Comparison of ENCODE assay signal across 5 worm cellular contexts in genomic region chrIV:309526-309925, ce11.
TF ChIP-seq lines count a peak whose summit lies in the region.

No protein-coding gene starts in this region.

TF ChIP-seq in whole organism, L1 larva, 84 proteins besides CTCF, POLR2A, EP300 and RAD21 (continues in another document):
- TF ChIP-seq nhr-84 (tag; optimal IDR thresholded peaks at IDR 0.05; lab: Kevin White, UChicago) (no peak), swsn-7 (tag; optimal IDR thresholded peaks at IDR 0.05; lab: Kevin White, UChicago) (no peak), snu-23 (GFP tag; optimal IDR thresholded peaks at IDR 0.05; lab: Kevin White, UChicago) (peak; percentile 51), unc-86 (tag; optimal IDR thresholded peaks at IDR 0.05; lab: Kevin White, UChicago) (no peak), unc-98 (GFP tag; IDR thresholded peaks at IDR 0.05; lab: Robert Waterston, UW) (no peak), lsy-2 (tag; optimal IDR thresholded peaks at IDR 0.05; lab: Kevin White, UChicago) (peak in 1 of 2 experiments; percentile 18), nhr-12 (tag; optimal IDR thresholded peaks at IDR 0.05; lab: Kevin White, UChicago) (no peak), fkh-4 (tag; optimal IDR thresholded peaks at IDR 0.05; lab: Kevin White, UChicago; ENCODE audit: borderline replicate concordance) (no peak), nhr-71 (tag; optimal IDR thresholded peaks at IDR 0.05; lab: Kevin White, UChicago) (peak; percentile 61), ceh-90 (tag; optimal IDR thresholded peaks at IDR 0.05; lab: Kevin White, UChicago) (no peak), egl-27 (tag; optimal IDR thresholded peaks at IDR 0.05; lab: Kevin White, UChicago) (no peak), skn-1 (tag; optimal IDR thresholded peaks at IDR 0.05; lab: Kevin White, UChicago) (no peak), C04F5.9 (tag; optimal IDR thresholded peaks at IDR 0.05; lab: Kevin White, UChicago) (no peak), zip-4 (GFP tag; optimal IDR thresholded peaks at IDR 0.05; lab: Kevin White, UChicago) (no peak), fos-1 (tag; optimal IDR thresholded peaks at IDR 0.05; lab: Kevin White, UChicago) (no peak), mab-9 (GFP tag; IDR thresholded peaks at IDR 0.05; lab: Robert Waterston, UW) (no peak), lir-3 (tag; optimal IDR thresholded peaks at IDR 0.05; lab: Kevin White, UChicago; ENCODE audit: poor library complexity) (no peak), ztf-4 (tag; optimal IDR thresholded peaks at IDR 0.05; lab: Kevin White, UChicago) (no peak), nhr-85 (tag; lab: Kevin White, UChicago) (peak; percentile 93)

TF ChIP-seq in whole organism, L2 larva, 48 proteins besides CTCF, POLR2A, EP300 and RAD21 (continues in another document):
- TF ChIP-seq sma-9 (GFP tag; optimal IDR thresholded peaks at IDR 0.05; lab: Kevin White, UChicago) (peak; percentile 85), sma-9 (tag; optimal IDR thresholded peaks at IDR 0.05; lab: Kevin White, UChicago) (no peak), mab-5 (tag; optimal IDR thresholded peaks at IDR 0.05; lab: Kevin White, UChicago) (no peak), nhr-23 (tag; optimal IDR thresholded peaks at IDR 0.05; lab: Kevin White, UChicago) (no peak), C34F6.9 (tag; optimal IDR thresholded peaks at IDR 0.05; lab: Kevin White, UChicago) (no peak), zag-1 (tag; optimal IDR thresholded peaks at IDR 0.05; lab: Kevin White, UChicago) (no peak), nhr-237 (tag; optimal IDR thresholded peaks at IDR 0.05; lab: Kevin White, UChicago) (no peak), skn-1 (tag; optimal IDR thresholded peaks at IDR 0.05; lab: Kevin White, UChicago) (no peak), nhr-10 (tag; optimal IDR thresholded peaks at IDR 0.05; lab: Kevin White, UChicago) (no peak), ZK546.5 (tag; optimal IDR thresholded peaks at IDR 0.05; lab: Kevin White, UChicago) (no peak), ceh-82 (tag; optimal IDR thresholded peaks at IDR 0.05; lab: Kevin White, UChicago) (no peak), nhr-12 (tag; optimal IDR thresholded peaks at IDR 0.05; lab: Kevin White, UChicago) (no peak), fos-1 (tag; optimal IDR thresholded peaks at IDR 0.05; lab: Kevin White, UChicago) (no peak), ztf-1 (GFP tag; conservative IDR thresholded peaks at IDR 0.05; lab: Robert Waterston, UW) (no peak), ztf-4 (tag; optimal IDR thresholded peaks at IDR 0.05; lab: Kevin White, UChicago) (peak; percentile 10), crh-2 (tag; optimal IDR thresholded peaks at IDR 0.05; lab: Kevin White, UChicago) (peak; percentile 64), ceh-16 (tag; optimal IDR thresholded peaks at IDR 0.05; lab: Kevin White, UChicago) (no peak), mdl-1 (tag; optimal IDR thresholded peaks at IDR 0.05; lab: Kevin White, UChicago) (no peak), nhr-25 (tag; optimal IDR thresholded peaks at IDR 0.05; lab: Kevin White, UChicago) (peak; percentile 81), ztf-11 (tag; optimal IDR thresholded peaks at IDR 0.05; lab: Kevin White, UChicago) (no peak)

TF ChIP-seq in whole organism, L3 larva, 47 proteins besides CTCF, POLR2A, EP300 and RAD21:
- peak; percentile 62 for TF ChIP-seq nhr-43 (tag; optimal IDR thresholded peaks at IDR 0.05; lab: Kevin White, UChicago; ENCODE audit: poor library complexity, severe bottlenecking)
- TF ChIP-seq mdl-1 (tag; optimal IDR thresholded peaks at IDR 0.05; lab: Kevin White, UChicago) = no peak
- TF ChIP-seq elt-2 (tag; optimal IDR thresholded peaks at IDR 0.05; lab: Kevin White, UChicago) = no peak
- TF ChIP-seq nhr-76 (tag; optimal IDR thresholded peaks at IDR 0.05; lab: Kevin White, UChicago) = no peak
- peak; percentile 14 for TF ChIP-seq nhr-25 (tag; optimal IDR thresholded peaks at IDR 0.05; lab: Kevin White, UChicago)

TF ChIP-seq in whole organism, L4 larva, 104 proteins besides CTCF, POLR2A, EP300 and RAD21 (continues in another document):
- TF ChIP-seq saeg-2 (GFP tag; IDR thresholded peaks at IDR 0.05; lab: Robert Waterston, UW) = no peak
- TF ChIP-seq zfp-3 (GFP tag; conservative IDR thresholded peaks at IDR 0.05; lab: Robert Waterston, UW) = no peak
- no peak for TF ChIP-seq nhr-25 (tag; optimal IDR thresholded peaks at IDR 0.05; lab: Kevin White, UChicago; ENCODE audit: borderline replicate concordance, insufficient read depth)
- no peak for TF ChIP-seq tag-97 (GFP tag; IDR thresholded peaks at IDR 0.05; lab: Robert Waterston, UW)
- no peak for TF ChIP-seq zip-2 (tag; optimal IDR thresholded peaks at IDR 0.05; lab: Kevin White, UChicago)
- TF ChIP-seq aha-1 (tag; lab: Kevin White, UChicago) = peak; percentile 19
- no peak for TF ChIP-seq gei-8 (GFP tag; optimal IDR thresholded peaks at IDR 0.05; lab: Kevin White, UChicago)
- no peak for TF ChIP-seq F37D6.2 (tag; optimal IDR thresholded peaks at IDR 0.05; lab: Kevin White, UChicago)
- TF ChIP-seq lim-7 (GFP tag; IDR thresholded peaks at IDR 0.05; lab: Robert Waterston, UW) = no peak
- no peak for TF ChIP-seq Y5F2A.4 (GFP tag; optimal IDR thresholded peaks at IDR 0.05; lab: Kevin White, UChicago)
- no peak for TF ChIP-seq ceh-62 (tag; optimal IDR thresholded peaks at IDR 0.05; lab: Kevin White, UChicago)
- peak; percentile 18 for TF ChIP-seq nhr-28 (tag; optimal IDR thresholded peaks at IDR 0.05; lab: Kevin White, UChicago)
- TF ChIP-seq madf-9 (GFP tag; conservative IDR thresholded peaks at IDR 0.05; lab: Robert Waterston, UW) = no peak
- TF ChIP-seq Y48G9A.11 (GFP tag; IDR thresholded peaks at IDR 0.05; lab: Robert Waterston, UW) = no peak
- no peak for TF ChIP-seq snpc-4 (tag; optimal IDR thresholded peaks at IDR 0.05; lab: Kevin White, UChicago)
- TF ChIP-seq egl-27 (tag; optimal IDR thresholded peaks at IDR 0.05; lab: Kevin White, UChicago) = no peak
- peak in 1 of 2 experiments; percentile 62 for TF ChIP-seq mdl-1 (tag; optimal IDR thresholded peaks at IDR 0.05; lab: Kevin White, UChicago)
- no peak for TF ChIP-seq mdt-29 (GFP tag; IDR thresholded peaks at IDR 0.05; lab: Robert Waterston, UW)
- no peak for TF ChIP-seq jun-1 (tag; optimal IDR thresholded peaks at IDR 0.05; lab: Kevin White, UChicago)
- TF ChIP-seq sdz-12 (GFP tag; optimal IDR thresholded peaks at IDR 0.05; lab: Kevin White, UChicago) = no peak
- TF ChIP-seq dmd-6 (GFP tag; IDR thresholded peaks at IDR 0.05; lab: Robert Waterston, UW) = peak; percentile 56
- TF ChIP-seq hlh-11 (tag; optimal IDR thresholded peaks at IDR 0.05; lab: Kevin White, UChicago) = peak; percentile 57
- no peak for TF ChIP-seq nhr-41 (GFP tag; IDR thresholded peaks at IDR 0.05; lab: Robert Waterston, UW)
- peak in 1 of 2 experiments; percentile 17 for TF ChIP-seq unc-62 (GFP tag; optimal IDR thresholded peaks at IDR 0.05 in 1 of 2; lab: Kevin White, UChicago)
- TF ChIP-seq unc-62 (tag; optimal IDR thresholded peaks at IDR 0.05; lab: Kevin White, UChicago) = no peak
- TF ChIP-seq pha-4 (GFP tag; IDR thresholded peaks at IDR 0.05; lab: Robert Waterston, UW) = no peak
- TF ChIP-seq pha-4 (tag; optimal IDR thresholded peaks at IDR 0.05; lab: Kevin White, UChicago) = no peak
- peak; percentile 8 for TF ChIP-seq dve-1 (tag; optimal IDR thresholded peaks at IDR 0.05; lab: Kevin White, UChicago; ENCODE audit: insufficient read depth)

TF ChIP-seq in whole organism, young adult, 124 proteins besides CTCF, POLR2A, EP300 and RAD21 (continues in another document):
- TF ChIP-seq C06A6.2 (GFP tag; conservative IDR thresholded peaks at IDR 0.05; lab: Robert Waterston, UW) = 0 out of 2 replicates have a peak, but pooled peaks have one; percentile 18
- TF ChIP-seq madf-10 (tag; optimal IDR thresholded peaks at IDR 0.05; lab: Kevin White, UChicago) = no peak
- TF ChIP-seq nhr-90 (tag; optimal IDR thresholded peaks at IDR 0.05; lab: Kevin White, UChicago) = no peak
- no peak for TF ChIP-seq pha-4 (tag; optimal IDR thresholded peaks at IDR 0.05; lab: Kevin White, UChicago)
- no peak for TF ChIP-seq F10E7.11 (tag; optimal IDR thresholded peaks at IDR 0.05; lab: Kevin White, UChicago)
- no peak for TF ChIP-seq aptf-3 (GFP tag; IDR thresholded peaks at IDR 0.05; lab: Robert Waterston, UW)
- no peak for TF ChIP-seq ztf-6 (GFP tag; IDR thresholded peaks at IDR 0.05; lab: Robert Waterston, UW)
- no peak for TF ChIP-seq lsy-27 (tag; optimal IDR thresholded peaks at IDR 0.05; lab: Kevin White, UChicago; ENCODE audit: borderline replicate concordance, insufficient read depth)
- no peak for TF ChIP-seq ccch-3 (GFP tag; optimal IDR thresholded peaks at IDR 0.05; lab: Kevin White, UChicago)
- TF ChIP-seq lin-54 (GFP tag; optimal IDR thresholded peaks at IDR 0.05; lab: Kevin White, UChicago) = no peak
- no peak for TF ChIP-seq hmg-1.2 (GFP tag; IDR thresholded peaks at IDR 0.05; lab: Robert Waterston, UW)
- no peak for TF ChIP-seq F23B12.7 (tag; optimal IDR thresholded peaks at IDR 0.05; lab: Kevin White, UChicago; ENCODE audit: insufficient read depth)
- TF ChIP-seq ztf-26 (tag; optimal IDR thresholded peaks at IDR 0.05; lab: Kevin White, UChicago) = peak; percentile 63
- TF ChIP-seq Y79H2A.3 (GFP tag; conservative IDR thresholded peaks at IDR 0.05; lab: Robert Waterston, UW) = no peak
- TF ChIP-seq rpc-1 (optimal IDR thresholded peaks at IDR 0.05; lab: Kevin White, UChicago) = no peak
- TF ChIP-seq rpc-1 (tag; optimal IDR thresholded peaks at IDR 0.05; lab: Kevin White, UChicago) = no peak
- no peak for TF ChIP-seq attf-6 (GFP tag; IDR thresholded peaks at IDR 0.05; lab: Robert Waterston, UW)
- no peak for TF ChIP-seq ztf-25 (GFP tag; IDR thresholded peaks at IDR 0.05; lab: Robert Waterston, UW)
- TF ChIP-seq bed-1 (GFP tag; IDR thresholded peaks at IDR 0.05; lab: Robert Waterston, UW) = no peak
- 0 out of 2 replicates have a peak, but pooled peaks have one; percentile 29 for TF ChIP-seq nfyb-1 (GFP tag; IDR thresholded peaks at IDR 0.05; lab: Robert Waterston, UW)
- TF ChIP-seq cebp-2 (GFP tag; IDR thresholded peaks at IDR 0.05; lab: Robert Waterston, UW) = no peak
- TF ChIP-seq Y56A3A.18 (GFP tag; IDR thresholded peaks at IDR 0.05; lab: Robert Waterston, UW) = no peak
- TF ChIP-seq unc-130 (GFP tag; optimal IDR thresholded peaks at IDR 0.05; lab: Kevin White, UChicago) = no peak
- TF ChIP-seq hlh-12 (tag; optimal IDR thresholded peaks at IDR 0.05; lab: Kevin White, UChicago) = no peak
- no peak for TF ChIP-seq die-1 (tag; optimal IDR thresholded peaks at IDR 0.05; lab: Kevin White, UChicago)
- TF ChIP-seq xnd-1 (tag; optimal IDR thresholded peaks at IDR 0.05; lab: Kevin White, UChicago) = no peak
- no peak for TF ChIP-seq ceh-91 (GFP tag; IDR thresholded peaks at IDR 0.05; lab: Robert Waterston, UW)
- TF ChIP-seq tlf-1 (GFP tag; optimal IDR thresholded peaks at IDR 0.05; lab: Kevin White, UChicago) = no peak
- TF ChIP-seq ztf-3 (GFP tag; optimal IDR thresholded peaks at IDR 0.05; lab: Kevin White, UChicago) = no peak
- no peak for TF ChIP-seq let-526 (GFP tag; IDR thresholded peaks at IDR 0.05; lab: Robert Waterston, UW)
- TF ChIP-seq egl-44 (GFP tag; IDR thresholded peaks at IDR 0.05; lab: Robert Waterston, UW) = no peak
- TF ChIP-seq efl-1 (GFP tag; optimal IDR thresholded peaks at IDR 0.05; lab: Kevin White, UChicago) = no peak
- no peak for TF ChIP-seq ceh-58 (GFP tag; IDR thresholded peaks at IDR 0.05; lab: Robert Waterston, UW)
- TF ChIP-seq ets-4 (GFP tag; optimal IDR thresholded peaks at IDR 0.05; lab: Kevin White, UChicago) = no peak
